Worm (Caenorhabditis elegans) whole organism, L4 larva: ENCODE data around the gene W06A7.4.

Experiments
- F44E2.7 ChIP-seq: fragments of 200-800 bp; sonication (Bioruptor generic); IDR thresholded peaks from 2 replicates; pipeline ENCODE4 v2.1.2; 2022; ENCODE audit warnings: missing genetic modification characterization, missing compliant biosample characterization
- R02D3.7 ChIP-seq: fragments of 150-350 bp; sonication (generic microtip); optimal IDR thresholded peaks from 3 replicates; lab custom pipeline; 2014; ENCODE audit warnings: missing biosample characterization, missing genetic modification characterization
- T20F7.1 ChIP-seq: fragments of 200-800 bp; sonication (Bioruptor generic); optimal IDR thresholded peaks from 2 replicates; lab custom pipeline; 2018; ENCODE audit warnings: mild to moderate bottlenecking, missing genetic modification characterization, missing compliant biosample characterization
- T26A8.4 ChIP-seq: fragments of 200-800 bp; sonication (Bioruptor generic); IDR thresholded peaks from 2 replicates; pipeline ENCODE4 v1.3.6; 2022; ENCODE audit warnings: missing genetic modification characterization, missing compliant biosample characterization
- Y105C5A.15 ChIP-seq: fragments of 200-800 bp; sonication (Bioruptor generic); IDR thresholded peaks from 2 replicates; pipeline ENCODE4 v1.3.6; 2022; ENCODE audit warnings: missing genetic modification characterization, missing compliant biosample characterization
- Y48G9A.11 ChIP-seq: fragments of 200-800 bp; sonication (Bioruptor generic); IDR thresholded peaks from 2 replicates; pipeline ENCODE4 v1.3.6; 2022; ENCODE audit warnings: missing genetic modification reagents, missing genetic modification characterization, missing compliant biosample characterization
- ZK337.2 ChIP-seq: fragments of 200-800 bp; sonication (Bioruptor generic); IDR thresholded peaks from 2 replicates; pipeline ENCODE4 v1.3.6; 2022; ENCODE audit warnings: missing genetic modification reagents, missing genetic modification characterization, missing compliant biosample characterization
- ZK546.5 ChIP-seq, 2 experiments: sonication (generic microtip); optimal IDR thresholded peaks; 2 replicates each; lab custom pipeline; 2017; ENCODE audit warnings: missing biosample characterization in 2 of 2, missing genetic modification characterization in 2 of 2
- aha-1 ChIP-seq: fragments of 150-350 bp; peaks from one replicate; lab custom pipeline; 2014; ENCODE audit warnings: missing biosample characterization, missing genetic modification characterization
- attf-4 ChIP-seq: sonication (generic microtip); optimal IDR thresholded peaks from 3 replicates; lab custom pipeline; 2017; ENCODE audit warnings: missing biosample characterization, missing genetic modification characterization
- ceh-28 ChIP-seq: fragments of 150-350 bp; optimal IDR thresholded peaks from 2 replicates; lab custom pipeline; 2014; ENCODE audit warnings: missing biosample characterization, missing genetic modification reagents, missing genetic modification characterization
- ceh-44 ChIP-seq: fragments of 200-800 bp; sonication (Bioruptor generic); IDR thresholded peaks from 2 replicates; pipeline ENCODE4 v1.3.6; 2022; ENCODE audit warnings: missing genetic modification reagents, missing genetic modification characterization, missing compliant biosample characterization
- ceh-62 ChIP-seq: sonication (generic microtip); optimal IDR thresholded peaks from 2 replicates; lab custom pipeline; 2017; ENCODE audit warnings: missing biosample characterization, missing genetic modification characterization
- ces-1 ChIP-seq: fragments of 150-350 bp; sonication (generic microtip); optimal IDR thresholded peaks from 4 replicates; lab custom pipeline; 2014; ENCODE audit warnings: missing biosample characterization, missing genetic modification reagents, missing genetic modification characterization
- cey-2 ChIP-seq: sonication (generic microtip); optimal IDR thresholded peaks from 3 replicates; lab custom pipeline; 2017; ENCODE audit warnings: missing genetic modification characterization, mild to moderate bottlenecking, missing compliant biosample characterization, antibody characterized with exemption, borderline replicate concordance; ENCODE audit not compliant: insufficient read depth
- dmd-9 ChIP-seq: fragments of 200-800 bp; sonication (Bioruptor generic); IDR thresholded peaks from 2 replicates; pipeline ENCODE4 v1.3.6; 2022; ENCODE audit warnings: missing genetic modification reagents, missing genetic modification characterization, missing compliant biosample characterization
- dpl-1 ChIP-seq: fragments of 150-350 bp; optimal IDR thresholded peaks from 2 replicates; lab custom pipeline; 2014; ENCODE audit warnings: missing biosample characterization, missing genetic modification reagents, missing genetic modification characterization
- egl-43 ChIP-seq: fragments of 200-800 bp; sonication (Bioruptor generic); IDR thresholded peaks from 2 replicates; pipeline ENCODE4 v1.3.6; 2022; ENCODE audit warnings: missing genetic modification reagents, missing genetic modification characterization, missing compliant biosample characterization
- hif-1 ChIP-seq, 2 experiments: sonication (generic microtip); optimal IDR thresholded peaks; 2 replicates each; lab custom pipeline; 2016 to 2017; ENCODE audit warnings: missing compliant biosample characterization in 2 of 2, missing genetic modification characterization in 2 of 2, missing genetic modification reagents in 2 of 2, missing genotype in 2 of 2, mild to moderate bottlenecking in 1 of 2
- jun-1 ChIP-seq: fragments of 150-350 bp; optimal IDR thresholded peaks from 2 replicates; lab custom pipeline; 2014; ENCODE audit warnings: missing biosample characterization, missing genetic modification reagents, missing genetic modification characterization
- lim-7 ChIP-seq: fragments of 200-800 bp; sonication (Bioruptor generic); IDR thresholded peaks from 2 replicates; pipeline ENCODE4 v1.3.6; 2022; ENCODE audit warnings: missing genetic modification characterization, missing compliant biosample characterization
- lin-13 ChIP-seq: fragments of 150-350 bp; optimal IDR thresholded peaks from 2 replicates; lab custom pipeline; 2014; ENCODE audit warnings: missing biosample characterization, missing genetic modification reagents, missing genetic modification characterization
- lin-29 ChIP-seq: fragments of 200-800 bp; sonication (Bioruptor generic); IDR thresholded peaks from 2 replicates; pipeline ENCODE4 v1.3.6; 2022; ENCODE audit warnings: missing genetic modification reagents, missing genetic modification characterization, missing compliant biosample characterization
- lin-38 ChIP-seq: fragments of 200-800 bp; sonication (Bioruptor generic); IDR thresholded peaks from 2 replicates; pipeline ENCODE4 v1.3.6; 2022; ENCODE audit warnings: missing genetic modification reagents, missing genetic modification characterization, missing compliant biosample characterization
- madf-9 ChIP-seq: fragments of 200-800 bp; sonication (Bioruptor generic); conservative IDR thresholded peaks from 2 replicates; pipeline ENCODE4 v1.3.6; 2022; ENCODE audit warnings: missing genetic modification reagents, missing genetic modification characterization, missing compliant biosample characterization
- mdl-1 ChIP-seq, 2 experiments: fragments of 150-350 bp in 1 of 2; sonication (generic microtip) in 1 of 2; optimal IDR thresholded peaks; 2 replicates each; lab custom pipeline; 2014 to 2017; ENCODE audit warnings: missing biosample characterization in 2 of 2, missing genetic modification characterization in 2 of 2
- mep-1 ChIP-seq: fragments of 150-350 bp; sonication (generic microtip); optimal IDR thresholded peaks from 3 replicates; lab custom pipeline; 2014; ENCODE audit warnings: missing biosample characterization, missing genetic modification characterization
- mes-2 ChIP-seq: sonication (generic microtip); optimal IDR thresholded peaks from 2 replicates; lab custom pipeline; 2016; ENCODE audit warnings: missing genotype, mild to moderate bottlenecking, missing genetic modification characterization, missing compliant biosample characterization; ENCODE audit not compliant: poor library complexity, severe bottlenecking
- nhr-102 ChIP-seq: sonication (generic microtip); optimal IDR thresholded peaks from 2 replicates; lab custom pipeline; 2016; ENCODE audit warnings: mild to moderate bottlenecking, missing genetic modification characterization, moderate library complexity, missing compliant biosample characterization
- nhr-48 ChIP-seq: sonication (generic microtip); optimal IDR thresholded peaks from 2 replicates; lab custom pipeline; 2016; ENCODE audit warnings: mild to moderate bottlenecking, missing genetic modification characterization, missing compliant biosample characterization
- nhr-6 ChIP-seq: fragments of 150-350 bp; optimal IDR thresholded peaks from 2 replicates; lab custom pipeline; 2014; ENCODE audit warnings: missing biosample characterization, missing genetic modification characterization
- skn-1 ChIP-seq: fragments of 150-350 bp; optimal IDR thresholded peaks from 2 replicates; lab custom pipeline; 2014; ENCODE audit warnings: missing biosample characterization, missing genetic modification characterization
- snpc-1.2 ChIP-seq: fragments of 200-800 bp; sonication (Bioruptor generic); IDR thresholded peaks from 2 replicates; pipeline ENCODE4 v1.3.6; 2022; ENCODE audit warnings: missing genetic modification reagents, missing genetic modification characterization, missing compliant biosample characterization
- tag-97 ChIP-seq: fragments of 200-800 bp; sonication (Bioruptor generic); IDR thresholded peaks from 2 replicates; pipeline ENCODE4 v1.3.6; 2022; ENCODE audit warnings: missing genetic modification characterization, missing compliant biosample characterization
- tra-1 ChIP-seq: fragments of 200-800 bp; sonication (Bioruptor generic); IDR thresholded peaks from 2 replicates; pipeline ENCODE4 v1.3.6; 2022; ENCODE audit warnings: missing genetic modification reagents, missing genetic modification characterization, missing compliant biosample characterization
- unc-39 ChIP-seq: sonication (generic microtip); optimal IDR thresholded peaks from 2 replicates; lab custom pipeline; 2017; ENCODE audit warnings: missing biosample characterization, missing genetic modification characterization
- unc-62 ChIP-seq, 3 experiments: fragments of 150-350 bp in 1 of 3; sonication (generic microtip); optimal IDR thresholded peaks in 2 of 3; peaks in 1 of 3; 1 replicate in 1 of 3; 2 replicates in 2 of 3; lab custom pipeline; 2014 to 2017; ENCODE audit warnings: missing biosample characterization in 3 of 3, missing genetic modification characterization in 3 of 3, missing genetic modification reagents in 3 of 3, missing genotype in 1 of 3
- vab-7 ChIP-seq: fragments of 200-800 bp; sonication (Bioruptor generic); IDR thresholded peaks from 2 replicates; pipeline ENCODE4 v1.3.6; 2022; ENCODE audit warnings: missing genetic modification reagents, missing genetic modification characterization, missing compliant biosample characterization
- zfp-2 ChIP-seq: sonication (generic microtip); optimal IDR thresholded peaks from 2 replicates; lab custom pipeline; 2016; ENCODE audit warnings: mild to moderate bottlenecking, missing genetic modification characterization, missing compliant biosample characterization
- zip-2 ChIP-seq: fragments of 150-350 bp; optimal IDR thresholded peaks from 2 replicates; lab custom pipeline; 2014; ENCODE audit warnings: missing biosample characterization, missing genetic modification characterization
- ztf-7 ChIP-seq: fragments of 150-350 bp; optimal IDR thresholded peaks from 2 replicates; lab custom pipeline; 2014; ENCODE audit warnings: missing biosample characterization, missing genetic modification characterization

W06A7.4 gene

ce11 chrV:14835075-14835991 is 11.1 kb downstream of the W06A7.4 start:
- TF ChIP-seq unc-62 (GFP tag; optimal IDR thresholded peaks at IDR 0.05 in 1 of 2; lab: Kevin White, UChicago) (peak in 1 of 2 experiments; percentile 72), unc-62 (tag; optimal IDR thresholded peaks at IDR 0.05; lab: Kevin White, UChicago) (no peak), vab-7 (GFP tag; lab: Robert Waterston, UW) (no peak), mes-2 (tag; lab: Kevin White, UChicago) (no peak), skn-1 (tag; lab: Kevin White, UChicago) (no peak), lin-29 (GFP tag; lab: Robert Waterston, UW) (no peak), unc-39 (tag; lab: Kevin White, UChicago) (no peak), nhr-6 (tag; lab: Kevin White, UChicago) (no peak), lin-13 (no peak)
- TF ChIP-seq, all 104 proteins: peak for 1

- TF ChIP-seq ceh-62 (no peak), unc-62 (GFP tag; optimal IDR thresholded peaks at IDR 0.05 in 1 of 2; lab: Kevin White, UChicago) (peak in 1 of 2 experiments; percentile 80), unc-62 (tag; optimal IDR thresholded peaks at IDR 0.05; lab: Kevin White, UChicago) (no peak), aha-1 (tag; lab: Kevin White, UChicago) (peak; percentile 69), ceh-28 (tag; lab: Kevin White, UChicago) (no peak), ZK546.5 (tag; optimal IDR thresholded peaks at IDR 0.05; lab: Kevin White, UChicago) (no peak)
- TF ChIP-seq, all 104 proteins: peak for 2
Observed at ce11 chrV:14838130-14838529, 13.9 kb downstream of the W06A7.4 start.

ce11 chrV:14841660-14842059 is 17.4 kb downstream of the W06A7.4 start:
- TF ChIP-seq cey-2: no peak
- peak in 1 of 2 experiments; percentile 94 for TF ChIP-seq unc-62 (GFP tag; optimal IDR thresholded peaks at IDR 0.05 in 1 of 2; lab: Kevin White, UChicago)
- TF ChIP-seq unc-62 (tag; optimal IDR thresholded peaks at IDR 0.05; lab: Kevin White, UChicago): no peak

ce11 chrV:14847291-14847915 is 23.2 kb downstream of the W06A7.4 start, which contains the start of gene ret-1:
TSS of gene ret-1 (minus strand) at chrV:14847413.
- TF ChIP-seq tag-97 (GFP tag; lab: Robert Waterston, UW) (no peak), lim-7 (GFP tag; lab: Robert Waterston, UW) (no peak), ces-1 (GFP tag; lab: Kevin White, UChicago) (no peak), ZK546.5 (tag; optimal IDR thresholded peaks at IDR 0.05; lab: Kevin White, UChicago) (no peak), tra-1 (GFP tag; lab: Robert Waterston, UW) (peak; percentile 56; the same call in 1 of the 2 replicates), mes-2 (tag; lab: Kevin White, UChicago) (no peak), mep-1 (tag; lab: Kevin White, UChicago) (no peak), R02D3.7 (no peak), Y105C5A.15 (no peak), F44E2.7 (no peak), attf-4 (tag; lab: Kevin White, UChicago) (no peak), mdl-1 (tag; optimal IDR thresholded peaks at IDR 0.05; lab: Kevin White, UChicago) (peak in 1 of 2 experiments; percentile 44), lin-38 (GFP tag; lab: Robert Waterston, UW) (no peak), madf-9 (GFP tag; lab: Robert Waterston, UW) (no peak), T26A8.4 (GFP tag; lab: Robert Waterston, UW) (no peak; the same call in 1 of the 2 replicates), snpc-1.2 (GFP tag; lab: Robert Waterston, UW) (no peak), zip-2 (tag; lab: Kevin White, UChicago) (no peak), cey-2 (no peak), dpl-1 (GFP tag; lab: Kevin White, UChicago) (no peak), nhr-48 (tag; lab: Kevin White, UChicago) (no peak), nhr-102 (tag; lab: Kevin White, UChicago) (no peak), egl-43 (no peak), hif-1 (tag; optimal IDR thresholded peaks at IDR 0.05; lab: Kevin White, UChicago) (peak in 1 of 2 experiments; percentile 21), jun-1 (tag; lab: Kevin White, UChicago) (no peak), ceh-44 (no peak), dmd-9 (GFP tag; lab: Robert Waterston, UW) (no peak), ztf-7 (tag; lab: Kevin White, UChicago) (no peak), ZK337.2 (GFP tag; lab: Robert Waterston, UW) (no peak), Y48G9A.11 (no peak), T20F7.1 (no peak), zfp-2 (tag; lab: Kevin White, UChicago) (no peak)
